Fruit fly (Drosophila melanogaster) whole organism, embryonic: ENCODE measurements around the gene drpr.

Experiments used
- Asciz ChIP-seq: fragments of 200-800 bp; sonication (Bioruptor generic); optimal IDR thresholded peaks from 2 replicates; lab custom pipeline; 2017; ENCODE audit warnings: missing biosample characterization, mild to moderate bottlenecking, missing genetic modification characterization, missing genetic modification reagents
- Awh ChIP-seq: fragments of 200-800 bp; sonication (Bioruptor generic); IDR thresholded peaks from 2 replicates; pipeline ENCODE4, ENCODE4 v1.3.6; 2022; ENCODE audit warnings: missing biosample characterization, missing genetic modification characterization
- CG10274 ChIP-seq: fragments of 200-800 bp; sonication (Bioruptor generic); optimal IDR thresholded peaks from 3 replicates; lab custom pipeline; 2017; ENCODE audit warnings: missing biosample characterization, mild to moderate bottlenecking, missing genetic modification characterization
- CG11247 ChIP-seq: fragments of 200-800 bp; sonication (Bioruptor generic); IDR thresholded peaks from 2 replicates; pipeline ENCODE4 v1.3.6; 2022; ENCODE audit warnings: missing biosample characterization, missing genetic modification characterization
- CG14667 ChIP-seq: fragments of 200-800 bp; sonication (Bioruptor generic); IDR thresholded peaks from 2 replicates; pipeline ENCODE4 v1.3.6; 2022; ENCODE audit warnings: missing biosample characterization, missing genetic modification characterization
- CG14965 ChIP-seq: fragments of 200-800 bp; sonication (Bioruptor generic); optimal IDR thresholded peaks from 2 replicates; lab custom pipeline; 2016; ENCODE audit warnings: missing biosample characterization, missing genetic modification characterization, borderline replicate concordance
- CG1647 ChIP-seq: fragments of 200-800 bp; sonication (Bioruptor generic); optimal IDR thresholded peaks from 3 replicates; lab custom pipeline; 2016; ENCODE audit warnings: missing biosample characterization, missing genetic modification characterization
- CG2712 ChIP-seq: fragments of 200-800 bp; optimal IDR thresholded peaks from 3 replicates; lab custom pipeline; 2019; ENCODE audit warnings: missing biosample characterization, mild to moderate bottlenecking, missing genetic modification characterization, moderate library complexity
- CG2889 ChIP-seq: fragments of 200-800 bp; sonication (Bioruptor generic); IDR thresholded peaks from 3 replicates; pipeline ENCODE4 v1.3.6; 2022; ENCODE audit warnings: missing biosample characterization, missing genetic modification characterization
- CG33557 ChIP-seq: fragments of 200-800 bp; sonication (Bioruptor generic); optimal IDR thresholded peaks from 2 replicates; lab custom pipeline; 2019; ENCODE audit warnings: missing biosample characterization, mild to moderate bottlenecking, missing genetic modification characterization, moderate library complexity
- CG4707 ChIP-seq: fragments of 200-800 bp; sonication (Bioruptor generic); optimal IDR thresholded peaks from 2 replicates; lab custom pipeline; 2018; ENCODE audit warnings: missing biosample characterization, mild to moderate bottlenecking, missing genetic modification characterization, moderate library complexity
- CG6654 ChIP-seq: fragments of 200-800 bp; sonication (Bioruptor generic); optimal IDR thresholded peaks from 2 replicates; lab custom pipeline; 2017; ENCODE audit warnings: missing biosample characterization, mild to moderate bottlenecking, missing genetic modification characterization
- CG7556 ChIP-seq: fragments of 200-800 bp; sonication (Bioruptor generic); optimal IDR thresholded peaks from 2 replicates; lab custom pipeline; 2017; ENCODE audit warnings: missing biosample characterization, mild to moderate bottlenecking, missing genetic modification characterization
- CG7745 ChIP-seq: fragments of 200-800 bp; sonication (Bioruptor generic); optimal IDR thresholded peaks from 2 replicates; lab custom pipeline; 2018; ENCODE audit warnings: missing biosample characterization, mild to moderate bottlenecking, missing genetic modification characterization, moderate library complexity
- D19A ChIP-seq: fragments of 200-800 bp; optimal IDR thresholded peaks from 3 replicates; lab custom pipeline; 2019; ENCODE audit warnings: missing biosample characterization, mild to moderate bottlenecking, missing genetic modification characterization, moderate library complexity
- Drgx ChIP-seq: fragments of 200-800 bp; sonication (Bioruptor generic); IDR thresholded peaks from 2 replicates; pipeline ENCODE4 v1.3.6; 2022; ENCODE audit warnings: missing biosample characterization, missing genetic modification characterization
- E2f2 ChIP-seq: fragments of 200-800 bp; sonication (Bioruptor generic); IDR thresholded peaks from 2 replicates; pipeline ENCODE4 v1.3.6; 2022; ENCODE audit warnings: missing biosample characterization, missing genetic modification characterization
- Ets65A ChIP-seq: fragments of 200-800 bp; sonication (Bioruptor generic); peaks from one replicate; lab custom pipeline; 2016; ENCODE audit warnings: missing biosample characterization, missing genetic modification characterization
- Gug ChIP-seq: fragments of 200-800 bp; sonication (Bioruptor generic); IDR thresholded peaks from 4 replicates; pipeline ENCODE4 v1.3.6; 2022; ENCODE audit warnings: missing biosample characterization, missing genetic modification characterization
- Ptx1 ChIP-seq: fragments of 200-800 bp; sonication (Bioruptor generic); IDR thresholded peaks from 2 replicates; pipeline ENCODE4 v1.3.6; 2022; ENCODE audit warnings: missing biosample characterization, missing genetic modification characterization
- Rx ChIP-seq: fragments of 200-800 bp; sonication (Bioruptor generic); IDR thresholded peaks from 2 replicates; pipeline ENCODE4 v1.3.6; 2022; ENCODE audit warnings: missing biosample characterization, missing genetic modification characterization
- Sry-δ ChIP-seq: fragments of 200-800 bp; sonication (Bioruptor generic); optimal IDR thresholded peaks from 2 replicates; lab custom pipeline; 2016; ENCODE audit warnings: missing biosample characterization, missing genetic modification characterization
- Vsx1 ChIP-seq: fragments of 200-800 bp; sonication (Bioruptor generic); optimal IDR thresholded peaks from 2 replicates; lab custom pipeline; 2017; ENCODE audit warnings: missing biosample characterization, mild to moderate bottlenecking, missing genetic modification characterization, missing genetic modification reagents
- bcd ChIP-seq: fragments of 200-800 bp; sonication (Bioruptor generic); optimal IDR thresholded peaks from 2 replicates; lab custom pipeline; 2017; ENCODE audit warnings: missing biosample characterization, mild to moderate bottlenecking, missing genetic modification characterization
- cato ChIP-seq: fragments of 200-800 bp; sonication (Bioruptor generic); optimal IDR thresholded peaks from 2 replicates; lab custom pipeline; 2016; ENCODE audit warnings: missing biosample characterization, missing genetic modification characterization, borderline replicate concordance
- ci ChIP-seq: fragments of 200-800 bp; sonication (Bioruptor generic); IDR thresholded peaks from 3 replicates; pipeline ENCODE4 v1.3.6; 2022; ENCODE audit warnings: missing biosample characterization, missing genetic modification characterization
- croc ChIP-seq: fragments of 200-800 bp; sonication (Bioruptor generic); conservative IDR thresholded peaks from 3 replicates; pipeline ENCODE4 v1.3.6; 2022; ENCODE audit warnings: missing biosample characterization, missing genetic modification characterization
- dmrt11E ChIP-seq: fragments of 200-800 bp; sonication (Bioruptor generic); optimal IDR thresholded peaks from 3 replicates; lab custom pipeline; 2018; ENCODE audit warnings: missing biosample characterization, mild to moderate bottlenecking, missing genetic modification characterization, moderate library complexity
- fru ChIP-seq: fragments of >200 bp; optimal IDR thresholded peaks from 2 replicates; lab custom pipeline; 2017
- gfzf ChIP-seq: fragments of 200-800 bp; sonication (Bioruptor generic); optimal IDR thresholded peaks from 2 replicates; lab custom pipeline; 2016; ENCODE audit warnings: missing biosample characterization, mild to moderate bottlenecking, missing genetic modification characterization, moderate library complexity
- gsb ChIP-seq: fragments of 200-800 bp; sonication (Bioruptor generic); IDR thresholded peaks from 2 replicates; pipeline ENCODE4 v1.3.6; 2022; ENCODE audit warnings: missing biosample characterization, missing genetic modification characterization
- hb ChIP-seq: fragments of 200-800 bp; sonication (Bioruptor generic); IDR thresholded peaks from 3 replicates; pipeline ENCODE4 v1.3.6; 2022; ENCODE audit warnings: missing biosample characterization, missing genetic modification characterization; ENCODE audit not compliant: partially characterized antibody
- knrl ChIP-seq: fragments of 200-800 bp; sonication (Bioruptor generic); IDR thresholded peaks from 3 replicates; pipeline ENCODE4 v1.3.6; 2022; ENCODE audit warnings: missing biosample characterization, missing genetic modification characterization; ENCODE audit not compliant: partially characterized antibody
- lbe ChIP-seq: fragments of 200-800 bp; sonication (Bioruptor generic); optimal IDR thresholded peaks from 2 replicates; lab custom pipeline; 2016; ENCODE audit warnings: missing biosample characterization, mild to moderate bottlenecking, missing genetic modification characterization
- lov ChIP-seq, 2 experiments: fragments of 200-800 bp in 1 of 2; fragments of >200 bp in 1 of 2; sonication (Bioruptor generic) in 1 of 2; IDR thresholded peaks in 1 of 2; optimal IDR thresholded peaks in 1 of 2; 2 replicates in 1 of 2; 3 replicates in 1 of 2; pipeline versions ENCODE4 v1.3.6 to Lab custom; 2017 to 2022; ENCODE audit warnings: missing biosample characterization in 1 of 2, missing genetic modification characterization in 1 of 2
- nerfin-1 ChIP-seq: fragments of 200-800 bp; sonication (Bioruptor generic); optimal IDR thresholded peaks from 3 replicates; lab custom pipeline; 2019; ENCODE audit warnings: missing biosample characterization, mild to moderate bottlenecking, missing genetic modification characterization, moderate library complexity
- nmo ChIP-seq: fragments of 200-800 bp; sonication (Bioruptor generic); optimal IDR thresholded peaks from 2 replicates; lab custom pipeline; 2018; ENCODE audit warnings: missing biosample characterization, mild to moderate bottlenecking, missing genetic modification characterization, moderate library complexity
- pan ChIP-seq, 4 experiments: fragments of >200 bp in 3 of 4; fragments of 200-800 bp in 1 of 4; sonication (Bioruptor generic) in 1 of 4; optimal IDR thresholded peaks in 3 of 4; IDR thresholded peaks in 1 of 4; 2 replicates each; pipeline versions ENCODE4 v1.3.6 to Lab custom; 2017 to 2022; ENCODE audit warnings: missing biosample characterization in 2 of 4, missing genetic modification characterization in 2 of 4, mixed read lengths in 1 of 4
- peb ChIP-seq: fragments of 200-800 bp; sonication (Bioruptor generic); IDR thresholded peaks from 2 replicates; pipeline ENCODE4 v1.3.6; 2022; ENCODE audit warnings: missing biosample characterization, missing genetic modification characterization
- prd ChIP-seq, 3 experiments: fragments of >200 bp in 2 of 3; fragments of 200-800 bp in 1 of 3; sonication (Bioruptor generic) in 1 of 3; optimal IDR thresholded peaks in 2 of 3; IDR thresholded peaks in 1 of 3; 2 replicates in 2 of 3; 3 replicates in 1 of 3; pipeline versions ENCODE4 v1.3.6 to Lab custom; 2017 to 2022; ENCODE audit warnings: missing biosample characterization in 1 of 3, missing genetic modification characterization in 1 of 3
- sens ChIP-seq: fragments of 200-800 bp; sonication (Bioruptor generic); peaks from one replicate; lab custom pipeline; 2016; ENCODE audit warnings: missing biosample characterization, missing genetic modification characterization
- sisA ChIP-seq: fragments of 200-800 bp; sonication (Bioruptor generic); IDR thresholded peaks from 2 replicates; pipeline ENCODE4 v1.3.6; 2022; ENCODE audit warnings: missing biosample characterization, missing genetic modification characterization
- slou ChIP-seq: fragments of 200-800 bp; sonication (Bioruptor generic); optimal IDR thresholded peaks from 3 replicates; lab custom pipeline; 2016; ENCODE audit warnings: missing biosample characterization, missing genetic modification characterization
- tll ChIP-seq, 2 experiments: fragments of 200-800 bp in 1 of 2; fragments of >200 bp in 1 of 2; sonication (Bioruptor generic) in 1 of 2; optimal IDR thresholded peaks; 2 replicates each; lab custom pipeline; 2017 to 2019; ENCODE audit warnings: missing biosample characterization in 2 of 2, missing genetic modification characterization in 2 of 2, mild to moderate bottlenecking in 1 of 2, moderate library complexity in 1 of 2
- tx ChIP-seq: fragments of 200-800 bp; sonication (Bioruptor generic); optimal IDR thresholded peaks from 2 replicates; lab custom pipeline; 2016; ENCODE audit warnings: missing biosample characterization, missing genetic modification characterization
- zen2 ChIP-seq: fragments of 200-800 bp; sonication (Bioruptor generic); IDR thresholded peaks from 3 replicates; pipeline ENCODE4 v1.3.6; 2022; ENCODE audit warnings: missing biosample characterization, missing genetic modification characterization; ENCODE audit not compliant: partially characterized antibody
- zfh1 ChIP-seq: fragments of 200-800 bp; sonication (Bioruptor generic); IDR thresholded peaks from 3 replicates; pipeline ENCODE4 v1.3.6; 2022; ENCODE audit warnings: missing biosample characterization, missing genetic modification characterization

Gene drpr

dm6 chr3L:1692122-1692786 lies 38.7 kb downstream of the drpr start:
- no peak for TF ChIP-seq D19A (tag; lab: Kevin White, UChicago)
- no peak for TF ChIP-seq cato
- peak; percentile 49; the same call in 2 of the 3 replicates for TF ChIP-seq zfh1 (GFP tag; lab: Robert Waterston, UW)
- TF ChIP-seq knrl (GFP tag; lab: Robert Waterston, UW), result no peak
- no peak for TF ChIP-seq gfzf (GFP tag; lab: Kevin White, UChicago)
- TF ChIP-seq sens (GFP tag; lab: Kevin White, UChicago), result peak; percentile 77
- 0 out of 2 replicates have a peak, but pooled peaks have one; percentile 11 for TF ChIP-seq CG14667 (GFP tag; lab: Robert Waterston, UW)
- 0 out of 2 replicates have a peak, but pooled peaks have one; percentile 14 for TF ChIP-seq Ptx1 (GFP tag; lab: Robert Waterston, UW)
- no peak for TF ChIP-seq lov (optimal IDR thresholded peaks at IDR 0.05; lab: Kevin White, UChicago)
- TF ChIP-seq lov (GFP tag; IDR thresholded peaks at IDR 0.05; lab: Robert Waterston, UW), result 0 out of 3 replicates have a peak, but pooled peaks have one; percentile 13
- no peak for TF ChIP-seq CG6654 (GFP tag; lab: Kevin White, UChicago)
- no peak for TF ChIP-seq Asciz (GFP tag; lab: Kevin White, UChicago)
- 0 out of 4 replicates have a peak, but pooled peaks have one; percentile 11 for TF ChIP-seq Gug (GFP tag; lab: Robert Waterston, UW)
- TF ChIP-seq fru (lab: Kevin White, UChicago), result no peak
- no peak for TF ChIP-seq CG1647 (GFP tag; lab: Kevin White, UChicago)
- no peak for TF ChIP-seq CG10274
- TF ChIP-seq CG7556 (GFP tag; lab: Kevin White, UChicago), result no peak
- no peak for TF ChIP-seq CG2712
- TF ChIP-seq CG14965 (GFP tag; lab: Kevin White, UChicago), result no peak
- TF ChIP-seq hb (GFP tag; lab: Robert Waterston, UW), result no peak
- TF ChIP-seq zen2 (GFP tag; lab: Robert Waterston, UW), result no peak
- TF ChIP-seq sisA (GFP tag; lab: Robert Waterston, UW), result peak; percentile 45; the same call in 1 of the 2 replicates
- TF ChIP-seq ci (GFP tag; lab: Robert Waterston, UW), result peak; percentile 58; the same call in 1 of the 3 replicates
- peak; percentile 87 for TF ChIP-seq Drgx (GFP tag; lab: Robert Waterston, UW)
- TF ChIP-seq CG11247 (GFP tag; lab: Robert Waterston, UW), result 0 out of 2 replicates have a peak, but pooled peaks have one; percentile 16
- TF ChIP-seq croc, result peak; percentile 25; the same call in 1 of the 3 replicates
- no peak for TF ChIP-seq prd (optimal IDR thresholded peaks at IDR 0.05; lab: Kevin White, UChicago)
- peak; percentile 61; the same call in 2 of the 3 replicates for TF ChIP-seq prd (GFP tag; IDR thresholded peaks at IDR 0.05; lab: Robert Waterston, UW)
- no peak for TF ChIP-seq CG2889 (GFP tag; lab: Robert Waterston, UW)
- TF ChIP-seq lbe, result peak; percentile 29
- TF ChIP-seq bcd (GFP tag; lab: Kevin White, UChicago), result no peak
- TF ChIP-seq nerfin-1 (tag; lab: Kevin White, UChicago), result no peak
- TF ChIP-seq peb (GFP tag; lab: Robert Waterston, UW), result 0 out of 2 replicates have a peak, but pooled peaks have one; percentile 9
- TF ChIP-seq tll (GFP tag; optimal IDR thresholded peaks at IDR 0.05; lab: Kevin White, UChicago), result no peak
- no peak for TF ChIP-seq slou (GFP tag; lab: Kevin White, UChicago)
- no peak for TF ChIP-seq CG7745 (tag; lab: Kevin White, UChicago)
- TF ChIP-seq CG33557 (GFP tag; lab: Kevin White, UChicago), result no peak
- 0 out of 2 replicates have a peak, but pooled peaks have one; percentile 19 for TF ChIP-seq Rx (GFP tag; lab: Robert Waterston, UW)
- no peak for TF ChIP-seq E2f2
- peak; percentile 53 for TF ChIP-seq Ets65A (GFP tag; lab: Kevin White, UChicago)
- no peak for TF ChIP-seq gsb
- 0 out of 2 replicates have a peak, but pooled peaks have one; percentile 34 for TF ChIP-seq Awh (GFP tag; lab: Robert Waterston, UW)
- peak; percentile 7 for TF ChIP-seq nmo
- TF ChIP-seq Vsx1 (GFP tag; lab: Kevin White, UChicago), result no peak
- no peak for TF ChIP-seq Sry-δ
- TF ChIP-seq dmrt11E (tag; lab: Kevin White, UChicago), result peak; percentile 43
- no peak for TF ChIP-seq tx (GFP tag; lab: Kevin White, UChicago)
- no peak for TF ChIP-seq pan (optimal IDR thresholded peaks at IDR 0.05; lab: Kevin White, UChicago)
- TF ChIP-seq pan (GFP tag; optimal IDR thresholded peaks at IDR 0.05 in 1 of 2, IDR thresholded peaks at IDR 0.05 in 1 of 2), result peak in 1 of 2 experiments; percentile 40
- TF ChIP-seq CG4707 (GFP tag; lab: Kevin White, UChicago), result no peak
